Worm (Caenorhabditis elegans): ENCODE data around the gene F53H8.3.

The F53H8.3 gene

DNA sequence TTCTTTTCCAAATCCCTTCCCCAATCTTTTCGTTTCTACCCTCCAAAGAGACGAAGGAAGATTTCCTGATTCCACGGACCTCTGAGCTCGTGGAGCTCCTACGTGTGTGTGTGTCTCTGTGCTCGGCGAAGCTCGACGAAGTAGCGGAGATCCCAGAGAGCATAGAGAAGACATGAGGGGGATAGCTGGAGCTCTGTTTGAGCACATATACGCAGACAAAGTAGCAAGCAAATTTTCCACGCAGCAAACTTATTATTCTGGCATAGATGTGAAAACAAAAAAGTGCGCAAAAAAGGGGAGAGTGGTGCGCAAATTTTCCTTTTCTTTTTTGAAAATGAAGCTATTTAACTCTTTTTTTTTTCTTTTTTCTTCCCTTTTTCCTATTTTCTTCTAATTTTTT, 5.5 kb upstream of the F53H8.3 start (continued):
- no peak for TF ChIP-seq ceh-44 (GFP tag; IDR thresholded peaks at IDR 0.05)
- no peak for TF ChIP-seq F26F4.8 (GFP tag; conservative IDR thresholded peaks at IDR 0.05)
- no peak for TF ChIP-seq hlh-11 (tag; optimal IDR thresholded peaks at IDR 0.05)
- 0 out of 2 replicates have a peak, but pooled peaks have one; percentile 49 for TF ChIP-seq ctbp-1 (GFP tag; IDR thresholded peaks at IDR 0.05)
- TF ChIP-seq nhr-10 (tag; optimal IDR thresholded peaks at IDR 0.05) = no peak
- TF ChIP-seq ama-1 (optimal IDR thresholded peaks at IDR 0.05) = no peak
- no peak for TF ChIP-seq nhr-6 (tag; optimal IDR thresholded peaks at IDR 0.05)
- no peak for TF ChIP-seq nhr-48 (tag; optimal IDR thresholded peaks at IDR 0.05)

DNA sequence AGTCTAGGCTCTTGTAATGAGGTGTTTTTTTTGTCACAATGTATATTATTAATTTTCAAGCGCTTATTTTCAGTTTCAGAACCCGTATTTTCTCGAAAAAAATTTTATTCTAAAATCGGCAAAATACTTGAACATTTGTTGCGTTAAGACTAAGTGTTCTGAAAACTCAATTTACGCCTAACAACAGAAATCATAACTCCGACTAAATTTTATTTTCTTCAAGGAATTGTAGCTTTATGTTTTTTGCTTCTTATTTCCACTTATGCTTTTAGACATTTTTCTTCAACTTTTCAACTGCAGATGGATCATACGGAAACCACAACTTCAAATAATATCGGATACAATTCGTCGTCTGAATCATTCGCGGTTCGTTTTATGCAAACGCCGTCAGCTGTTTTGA, 4.8 kb upstream of the F53H8.3 start, which contains the start of gene F35H12.1:
Gene F35H12.1 (plus strand): TSS at position 301 of the 400 bp plus-strand sequence.
- TF ChIP-seq fos-1 (tag; optimal IDR thresholded peaks at IDR 0.05) = no peak
- TF ChIP-seq nhr-11 (tag; optimal IDR thresholded peaks at IDR 0.05) = no peak
- no peak for TF ChIP-seq egl-27 (tag; optimal IDR thresholded peaks at IDR 0.05)
- peak; percentile 58 for TF ChIP-seq fkh-10 (GFP tag; optimal IDR thresholded peaks at IDR 0.05)

DNA sequence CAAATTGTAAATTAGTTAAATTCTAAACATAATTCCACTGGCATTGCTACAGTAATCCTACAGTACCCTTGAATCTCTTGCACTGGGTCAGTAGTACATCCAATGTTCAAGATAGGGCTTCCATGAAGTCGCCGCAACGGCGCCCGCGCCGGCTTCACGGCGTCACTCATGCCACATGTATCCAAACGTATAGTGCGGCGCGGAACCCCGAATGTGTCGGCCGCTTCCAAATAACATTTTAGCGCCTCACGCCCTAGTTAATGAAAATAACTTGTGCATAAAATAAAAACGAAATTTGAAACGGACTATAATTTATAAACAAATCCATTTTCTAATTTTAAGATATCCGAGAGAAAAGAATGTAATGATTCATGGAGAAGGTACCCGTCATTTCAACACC, 2.3 kb upstream of the F53H8.3 start:
- TF ChIP-seq snpc-4 (tag; optimal IDR thresholded peaks at IDR 0.05) (peak; percentile 30), rbr-2 (tag; optimal IDR thresholded peaks at IDR 0.05) (no peak)

DNA sequence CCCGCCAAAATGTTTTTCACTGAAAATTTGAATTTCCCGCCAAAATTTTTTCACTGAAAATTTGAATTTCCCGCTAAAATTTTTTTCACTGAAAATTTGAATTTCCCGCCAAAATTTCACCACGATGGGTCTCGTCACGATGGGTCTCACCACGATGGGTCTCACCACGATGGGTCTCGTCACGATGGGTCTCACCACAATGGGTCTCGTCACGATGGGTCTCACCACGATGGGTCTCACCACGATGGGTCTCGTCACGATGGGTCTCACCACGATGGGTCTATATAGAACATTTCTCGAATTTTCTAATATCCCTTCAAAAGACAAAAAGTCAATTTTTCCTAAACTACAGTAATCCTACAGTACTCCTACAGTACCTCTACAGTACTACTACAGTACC, 5.4 kb downstream of the F53H8.3 start:
- TF ChIP-seq tra-1 (GFP tag; IDR thresholded peaks at IDR 0.05) (0 out of 2 replicates have a peak, but pooled peaks have one; percentile 42), lim-7 (GFP tag; IDR thresholded peaks at IDR 0.05) (peak; percentile 32; the same call in 1 of the 2 replicates), set-16 (GFP tag; IDR thresholded peaks at IDR 0.05) (peak; percentile 44; the same call in 1 of the 2 replicates), F44E2.7 (GFP tag; IDR thresholded peaks at IDR 0.05) (peak; percentile 78; the same call in 1 of the 2 replicates), dmd-8 (GFP tag; IDR thresholded peaks at IDR 0.05) (peak; percentile 58; the same call in 1 of the 2 replicates)

DNA sequence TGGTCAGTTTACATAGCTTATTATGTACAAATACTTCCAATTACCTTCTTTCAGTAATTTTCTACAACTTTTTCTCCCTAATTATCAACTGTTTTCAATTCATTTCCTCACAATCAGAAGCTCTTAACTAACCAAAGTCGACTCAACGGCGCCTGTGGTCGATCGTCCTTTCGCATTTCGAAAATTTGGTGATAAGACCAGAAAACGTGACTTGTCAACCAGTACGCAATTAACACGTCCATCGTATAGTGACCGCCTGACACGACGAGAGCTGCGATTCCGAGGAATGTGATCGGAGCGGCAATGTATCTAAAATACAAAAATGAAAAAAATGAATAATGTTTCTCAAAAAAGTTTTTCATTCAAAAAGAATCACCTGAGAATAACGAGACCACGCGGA, 7.3 kb downstream of the F53H8.3 start:
- TF ChIP-seq egl-43 (GFP tag; IDR thresholded peaks at IDR 0.05) (no peak), F26F4.8 (GFP tag; conservative IDR thresholded peaks at IDR 0.05) (no peak), dpl-1 (GFP tag; optimal IDR thresholded peaks at IDR 0.05) (no peak), T26A8.4 (GFP tag; IDR thresholded peaks at IDR 0.05) (0 out of 2 replicates have a peak, but pooled peaks have one; percentile 44), ZK546.5 (tag; optimal IDR thresholded peaks at IDR 0.05) (no peak), Y5F2A.4 (GFP tag; optimal IDR thresholded peaks at IDR 0.05) (no peak), daf-8 (GFP tag; IDR thresholded peaks at IDR 0.05) (no peak), nhr-77 (tag; optimal IDR thresholded peaks at IDR 0.05) (peak; percentile 3), F37D6.2 (tag; optimal IDR thresholded peaks at IDR 0.05) (no peak), dmd-9 (GFP tag; IDR thresholded peaks at IDR 0.05) (no peak), nhr-76 (tag; optimal IDR thresholded peaks at IDR 0.05) (no peak), spr-1 (tag; optimal IDR thresholded peaks at IDR 0.05) (no peak), mes-2 (tag; optimal IDR thresholded peaks at IDR 0.05; ENCODE audit: poor library complexity, severe bottlenecking) (peak; percentile 15), unc-130 (GFP tag; optimal IDR thresholded peaks at IDR 0.05) (no peak), daf-19 (GFP tag; conservative IDR thresholded peaks at IDR 0.05) (no peak), pqm-1 (tag; optimal IDR thresholded peaks at IDR 0.05) (peak; percentile 43), arid-1 (GFP tag; conservative IDR thresholded peaks at IDR 0.05) (no peak), hlh-30 (tag; optimal IDR thresholded peaks at IDR 0.05; ENCODE audit: insufficient read depth) (peak; percentile 79), ceh-44 (GFP tag; IDR thresholded peaks at IDR 0.05) (no peak), F44E2.7 (GFP tag; IDR thresholded peaks at IDR 0.05) (no peak), tag-97 (GFP tag; IDR thresholded peaks at IDR 0.05) (no peak), spr-3 (GFP tag; optimal IDR thresholded peaks at IDR 0.05) (no peak), snpc-1.2 (GFP tag; IDR thresholded peaks at IDR 0.05) (no peak), nhr-41 (GFP tag; IDR thresholded peaks at IDR 0.05) (no peak), hlh-11 (tag; optimal IDR thresholded peaks at IDR 0.05) (peak; percentile 76), R02D3.7 (tag; optimal IDR thresholded peaks at IDR 0.05) (no peak), hif-1 (tag; optimal IDR thresholded peaks at IDR 0.05) (peak in 1 of 2 experiments; percentile 22), nhr-28 (tag; optimal IDR thresholded peaks at IDR 0.05) (peak; percentile 9), nhr-10 (tag; optimal IDR thresholded peaks at IDR 0.05) (no peak), D1046.2 (GFP tag; IDR thresholded peaks at IDR 0.05) (no peak), lin-29 (GFP tag; IDR thresholded peaks at IDR 0.05) (no peak)

Measured in whole organism, L4 larva.